Worm (Caenorhabditis elegans) whole organism, mixed stage, embryonic: ENCODE data around the gene Y105C5B.8.

Experiments used
- M03D4.4 ChIP-seq: sonication (generic microtip); optimal IDR thresholded peaks from 2 replicates; lab custom pipeline; 2017; ENCODE audit warnings: mild to moderate bottlenecking, missing genetic modification characterization, missing compliant biosample characterization
- bed-3 ChIP-seq: fragments of 200-800 bp; sonication (Bioruptor generic); optimal IDR thresholded peaks from 3 replicates; lab custom pipeline; 2018; ENCODE audit warnings: mild to moderate bottlenecking, missing genetic modification characterization, moderate library complexity, missing compliant biosample characterization
- blmp-1 ChIP-seq: fragments of 150-350 bp; optimal IDR thresholded peaks from 2 replicates; lab custom pipeline; 2014; ENCODE audit warnings: missing biosample characterization, missing genetic modification characterization
- ceh-39 ChIP-seq: fragments of 150-350 bp; optimal IDR thresholded peaks from 2 replicates; lab custom pipeline; 2014; ENCODE audit warnings: missing biosample characterization, missing genetic modification characterization
- ceh-83 ChIP-seq: fragments of 200-800 bp; sonication (Bioruptor generic); optimal IDR thresholded peaks from 2 replicates; lab custom pipeline; 2018; ENCODE audit warnings: mild to moderate bottlenecking, missing genetic modification characterization, missing compliant biosample characterization
- ces-1 ChIP-seq: fragments of 150-350 bp; optimal IDR thresholded peaks from 2 replicates; lab custom pipeline; 2014; ENCODE audit warnings: missing biosample characterization, missing genetic modification reagents, missing genetic modification characterization
- cnd-1 ChIP-seq: fragments of 200-800 bp; sonication (Bioruptor generic); optimal IDR thresholded peaks from 2 replicates; lab custom pipeline; 2018; ENCODE audit warnings: mild to moderate bottlenecking, missing genetic modification characterization, missing compliant biosample characterization
- drap-1 ChIP-seq: fragments of 200-800 bp; sonication (Bioruptor generic); optimal IDR thresholded peaks from 3 replicates; lab custom pipeline; 2018; ENCODE audit warnings: mild to moderate bottlenecking, missing genetic modification characterization, missing compliant biosample characterization
- elt-1 ChIP-seq: sonication (generic microtip); optimal IDR thresholded peaks from 2 replicates; lab custom pipeline; 2017; ENCODE audit warnings: missing genetic modification characterization, mild to moderate bottlenecking, missing compliant biosample characterization, antibody characterized with exemption, moderate library complexity, borderline replicate concordance; ENCODE audit not compliant: insufficient read depth
- elt-3 ChIP-seq: fragments of 150-350 bp; optimal IDR thresholded peaks from 2 replicates; lab custom pipeline; 2014; ENCODE audit warnings: missing biosample characterization, missing genetic modification characterization
- lin-32 ChIP-seq: fragments of 200-800 bp; sonication (Bioruptor generic); optimal IDR thresholded peaks from 2 replicates; lab custom pipeline; 2018; ENCODE audit warnings: mild to moderate bottlenecking, missing genetic modification characterization, missing compliant biosample characterization
- lsy-2 ChIP-seq: fragments of 150-350 bp; optimal IDR thresholded peaks from 2 replicates; lab custom pipeline; 2014; ENCODE audit warnings: missing biosample characterization, missing genetic modification characterization
- mab-5 ChIP-seq: fragments of 150-350 bp; optimal IDR thresholded peaks from 2 replicates; lab custom pipeline; 2014; ENCODE audit warnings: missing biosample characterization, missing genetic modification characterization
- mep-1 ChIP-seq: fragments of 150-350 bp; optimal IDR thresholded peaks from 2 replicates; lab custom pipeline; 2017; ENCODE audit warnings: missing biosample characterization, missing genetic modification reagents, missing genetic modification characterization, inconsistent platforms
- nhr-2 ChIP-seq: fragments of 150-350 bp; optimal IDR thresholded peaks from 2 replicates; lab custom pipeline; 2014; ENCODE audit warnings: missing biosample characterization, missing genetic modification characterization
- nhr-237 ChIP-seq: fragments of 150-350 bp; optimal IDR thresholded peaks from 2 replicates; lab custom pipeline; 2014; ENCODE audit warnings: missing biosample characterization, missing genetic modification characterization
- nhr-28 ChIP-seq: fragments of 150-350 bp; optimal IDR thresholded peaks from 2 replicates; lab custom pipeline; 2014; ENCODE audit warnings: missing biosample characterization, missing genetic modification characterization
- nhr-76 ChIP-seq: sonication (generic microtip); optimal IDR thresholded peaks from 2 replicates; lab custom pipeline; 2017; ENCODE audit warnings: missing biosample characterization, missing genetic modification characterization
- pha-4 ChIP-seq: fragments of 150-350 bp; optimal IDR thresholded peaks from 2 replicates; lab custom pipeline; 2018; ENCODE audit warnings: missing biosample characterization, missing genetic modification reagents, missing genetic modification characterization
- sem-2 ChIP-seq: fragments of 200-800 bp; sonication (Bioruptor generic); optimal IDR thresholded peaks from 2 replicates; lab custom pipeline; 2018; ENCODE audit warnings: mild to moderate bottlenecking, missing genetic modification characterization, missing compliant biosample characterization
- snpc-4 ChIP-seq: fragments of 150-350 bp; optimal IDR thresholded peaks from 2 replicates; lab custom pipeline; 2014; ENCODE audit warnings: missing biosample characterization, missing genetic modification characterization
- sptf-1 ChIP-seq: sonication (generic microtip); optimal IDR thresholded peaks from 2 replicates; lab custom pipeline; 2017; ENCODE audit warnings: mild to moderate bottlenecking, missing genetic modification characterization, moderate library complexity, missing compliant biosample characterization
- tbx-8 ChIP-seq: fragments of 200-800 bp; sonication (Bioruptor generic); optimal IDR thresholded peaks from 2 replicates; lab custom pipeline; 2018; ENCODE audit warnings: mild to moderate bottlenecking, missing genetic modification characterization, moderate library complexity, missing compliant biosample characterization
- unc-120 ChIP-seq: sonication (generic microtip); optimal IDR thresholded peaks from 2 replicates; lab custom pipeline; 2017; ENCODE audit warnings: missing genetic modification characterization, missing compliant biosample characterization; ENCODE audit not compliant: poor library complexity, severe bottlenecking
- unc-39 ChIP-seq: fragments of 150-350 bp; optimal IDR thresholded peaks from 2 replicates; lab custom pipeline; 2014; ENCODE audit warnings: missing biosample characterization, missing genetic modification characterization
- unc-62 ChIP-seq: fragments of 150-350 bp; optimal IDR thresholded peaks from 2 replicates; lab custom pipeline; 2014; ENCODE audit warnings: missing biosample characterization, missing genetic modification reagents, missing genetic modification characterization
- zip-8 ChIP-seq: fragments of 150-350 bp; optimal IDR thresholded peaks from 2 replicates; lab custom pipeline; 2014; ENCODE audit warnings: missing biosample characterization, missing genetic modification characterization
- ztf-11 ChIP-seq: fragments of 150-350 bp; optimal IDR thresholded peaks from 2 replicates; lab custom pipeline; 2014; ENCODE audit warnings: missing biosample characterization, missing genetic modification characterization

Gene Y105C5B.8

DNA sequence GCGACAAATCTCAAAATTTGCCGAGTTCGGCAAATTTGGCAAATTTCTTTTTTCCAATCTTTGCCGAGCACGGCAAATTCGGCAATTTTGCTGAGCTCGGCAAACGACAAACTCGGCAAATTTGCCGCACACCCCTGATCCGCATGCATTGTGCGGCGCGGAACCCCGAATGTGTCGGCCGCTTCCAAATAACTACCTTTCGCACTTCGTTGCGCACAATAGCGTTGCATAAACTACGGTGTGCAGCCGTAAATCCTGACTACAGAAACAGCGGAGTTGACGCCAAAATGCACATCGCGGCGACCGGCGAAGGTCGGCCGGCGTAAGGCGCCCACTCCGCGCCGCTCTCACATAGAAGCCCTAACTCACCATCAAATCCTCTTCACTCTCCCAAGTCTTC lies 11.8 kb upstream of the Y105C5B.8 start:
- TF ChIP-seq ceh-83: peak; percentile 10
- no peak for TF ChIP-seq blmp-1 (tag; lab: Kevin White, UChicago)

DNA sequence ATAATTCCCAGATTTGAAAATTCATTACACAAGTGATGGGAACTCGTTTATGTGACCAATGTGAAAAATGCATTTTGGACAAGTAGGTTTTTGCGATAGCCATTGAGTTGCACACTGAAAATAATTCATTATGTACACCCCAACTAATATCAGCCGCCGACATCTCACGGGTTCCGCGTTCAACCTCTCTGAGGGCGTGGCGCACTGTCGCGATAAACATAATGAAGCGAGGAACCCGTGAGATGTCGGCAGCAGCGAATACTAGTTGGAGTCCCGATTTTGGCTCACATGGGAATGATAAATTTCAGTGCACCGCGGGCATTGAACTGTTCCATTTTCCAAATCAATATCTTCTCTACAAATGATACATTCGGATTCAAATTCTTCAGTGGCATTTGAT lies 10.4 kb upstream of the Y105C5B.8 start:
- TF ChIP-seq blmp-1 (tag; lab: Kevin White, UChicago) (no peak), mab-5 (tag; lab: Kevin White, UChicago) (no peak), ceh-39 (no peak)

- TF ChIP-seq unc-62 (GFP tag; lab: Kevin White, UChicago): no peak
- TF ChIP-seq M03D4.4 (tag; lab: Kevin White, UChicago): no peak
Measured at ce11 chrIV:15933814-15934213, 7.2 kb upstream of the Y105C5B.8 start, which contains the start of gene srv-16. Gene srv-16, minus strand, starts transcription at chrIV:15933914.

DNA sequence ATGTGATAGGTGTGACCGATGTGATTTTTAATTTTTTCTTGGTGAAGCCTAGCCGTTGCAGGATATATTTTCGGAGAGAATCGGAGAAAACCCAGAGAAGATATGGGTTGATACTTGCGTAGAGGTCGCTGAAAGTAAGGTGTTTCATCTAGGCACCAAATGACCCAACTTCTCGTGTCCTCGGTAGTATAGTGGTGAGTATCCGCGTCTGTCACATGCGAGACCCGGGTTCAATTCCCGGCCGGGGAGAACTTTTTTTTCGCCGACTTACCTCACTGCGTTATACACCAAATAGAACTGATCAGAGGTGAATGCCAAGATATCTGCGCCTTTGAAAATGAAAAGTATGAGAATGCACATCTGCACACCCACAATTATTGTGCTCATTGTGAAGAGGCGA lies 5.2 kb upstream of the Y105C5B.8 start:
- TF ChIP-seq drap-1 (GFP tag; lab: Kevin White, UChicago) (peak; percentile 48), sptf-1 (peak; percentile 22), M03D4.4 (tag; lab: Kevin White, UChicago) (peak; percentile 35), elt-3 (tag; lab: Kevin White, UChicago) (no peak), bed-3 (GFP tag; lab: Kevin White, UChicago) (no peak), nhr-28 (tag; lab: Kevin White, UChicago) (no peak), zip-8 (tag; lab: Kevin White, UChicago) (no peak), lin-32 (peak; percentile 4)

ce11 chrIV:15931176-15931575 lies 4.5 kb upstream of the Y105C5B.8 start:
- TF ChIP-seq elt-3 (tag; lab: Kevin White, UChicago) (no peak), sptf-1 (peak; percentile 57)

DNA sequence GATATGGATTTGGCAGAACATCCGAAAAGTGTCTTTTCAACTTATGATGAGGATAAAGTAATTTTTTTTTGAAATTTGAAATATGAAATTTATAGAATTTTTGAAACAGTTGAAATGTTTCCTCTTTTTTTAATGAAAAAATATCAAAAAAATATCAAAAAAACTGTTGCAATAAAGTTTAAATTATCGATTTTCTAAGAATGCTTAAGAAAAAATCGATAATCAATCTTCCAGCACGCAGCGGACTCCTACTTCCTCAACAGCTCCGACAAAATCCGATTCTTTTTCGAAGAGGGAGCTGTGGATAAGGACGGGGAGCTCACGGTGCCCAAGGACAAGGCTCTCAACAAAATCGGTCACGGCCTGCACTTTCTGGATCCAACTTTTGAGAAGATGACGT lies 4.0 kb upstream of the Y105C5B.8 start:
- TF ChIP-seq pha-4 (tag; lab: Kevin White, UChicago) (no peak), lsy-2 (tag; lab: Kevin White, UChicago) (no peak), ztf-11 (no peak), sem-2 (GFP tag; lab: Kevin White, UChicago) (no peak), elt-1 (no peak), bed-3 (GFP tag; lab: Kevin White, UChicago) (no peak), nhr-28 (tag; lab: Kevin White, UChicago) (no peak), mep-1 (tag; lab: Kevin White, UChicago) (no peak), drap-1 (GFP tag; lab: Kevin White, UChicago) (no peak), unc-120 (no peak), snpc-4 (no peak), ceh-39 (no peak), nhr-237 (tag; lab: Kevin White, UChicago) (no peak), cnd-1 (tag; lab: Kevin White, UChicago) (no peak), nhr-76 (tag; lab: Kevin White, UChicago) (no peak), ceh-83 (no peak), sptf-1 (no peak)

DNA sequence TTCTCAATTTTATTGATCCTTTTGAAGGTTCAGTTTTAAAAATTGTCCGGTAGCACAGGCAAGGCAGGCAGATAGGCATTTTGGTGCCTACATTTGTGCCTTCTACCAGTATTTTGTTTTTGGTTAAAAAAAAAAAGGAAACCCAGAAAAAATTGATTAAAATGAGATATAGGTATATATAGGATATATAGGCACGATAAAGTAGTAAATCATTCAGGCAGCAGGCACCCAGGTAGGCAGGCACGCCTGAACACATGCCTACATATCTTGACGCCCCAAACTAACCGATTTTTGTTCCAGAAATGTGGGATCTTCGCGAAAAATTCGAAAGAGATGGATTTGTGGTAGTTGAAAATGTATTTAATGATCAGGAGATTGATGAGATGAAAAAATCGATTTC lies 3.6 kb upstream of the Y105C5B.8 start, which contains the start of gene Y105C5B.9:
Y105C5B.9 (plus strand) TSS at position 301 of the 400 bp plus-strand sequence.
- TF ChIP-seq mep-1 (tag; lab: Kevin White, UChicago) (no peak), unc-39 (tag; lab: Kevin White, UChicago) (no peak), blmp-1 (tag; lab: Kevin White, UChicago) (no peak)
- TF ChIP-seq, all 35 proteins: peak for 0

- no peak for TF ChIP-seq nhr-2 (tag; lab: Kevin White, UChicago)
- TF ChIP-seq ces-1 (GFP tag; lab: Kevin White, UChicago): no peak
- no peak for TF ChIP-seq mab-5 (tag; lab: Kevin White, UChicago)
- TF ChIP-seq tbx-8: no peak
- TF ChIP-seq nhr-237 (tag; lab: Kevin White, UChicago): no peak
- TF ChIP-seq pha-4 (tag; lab: Kevin White, UChicago): no peak
Measured at ce11 chrIV:15929831-15930230, 3.2 kb upstream of the Y105C5B.8 start.
